Fruit fly (Drosophila melanogaster): Measurements from ENCODE around the gene Ran.

- TF ChIP-seq CG8478 (optimal IDR thresholded peaks at IDR 0.05), result no peak
- TF ChIP-seq CTCF (optimal IDR thresholded peaks at IDR 0.05), result no peak
These were observed 16.2 kb downstream of the Ran start, which contains the start of gene CG44385 for dm6 chrX:11132312-11132711.

Data from S2 (cell line).